Fruit fly (Drosophila melanogaster) whole organism, embryonic: Measurements from ENCODE around the gene CG8507.

Experiments
- CG15269 ChIP-seq: fragments of 200-800 bp; sonication (Bioruptor generic); optimal IDR thresholded peaks from 2 replicates; lab custom pipeline; 2018; ENCODE audit warnings: missing biosample characterization, mild to moderate bottlenecking, missing genetic modification characterization, moderate library complexity
- CG7963 ChIP-seq: fragments of 200-800 bp; sonication (Bioruptor generic); IDR thresholded peaks from 3 replicates; pipeline ENCODE4 v1.3.6; 2022; ENCODE audit warnings: missing biosample characterization, missing genetic modification characterization; ENCODE audit not compliant: partially characterized antibody
- Sox102F ChIP-seq: fragments of 200-800 bp; sonication (Bioruptor generic); optimal IDR thresholded peaks from 2 replicates; lab custom pipeline; 2018; ENCODE audit warnings: missing biosample characterization, mild to moderate bottlenecking, missing genetic modification characterization, moderate library complexity
- phol ChIP-seq: fragments of 200-800 bp; sonication (Bioruptor generic); optimal IDR thresholded peaks from 3 replicates; lab custom pipeline; 2018; ENCODE audit warnings: missing biosample characterization, mild to moderate bottlenecking, missing genetic modification characterization, moderate library complexity

- TF ChIP-seq phol (tag; lab: Kevin White, UChicago) (no peak), Sox102F (no peak), CG7963 (GFP tag; lab: Robert Waterston, UW) (no peak), CG15269 (tag; lab: Kevin White, UChicago) (no peak)
Observed at dm6 chr3R:9779764-9780163, 11.5 kb upstream of the CG8507 start, which contains the start of gene CG12947.
